Fruit fly (Drosophila melanogaster) whole organism, adult: ENCODE results near the gene Dic1.

Source experiments
- CG11617 ChIP-seq: fragments of 200-800 bp; sonication (Bioruptor generic); optimal IDR thresholded peaks from 2 replicates; lab custom pipeline; 2017; ENCODE audit warnings: mild to moderate bottlenecking, missing biosample characterization, missing genetic modification reagents, missing genetic modification characterization
- CG12768 ChIP-seq: fragments of 200-800 bp; sonication (Bioruptor generic); optimal IDR thresholded peaks from 2 replicates; lab custom pipeline; 2017; ENCODE audit warnings: missing biosample characterization, missing genetic modification characterization, mild to moderate bottlenecking, moderate library complexity, missing genetic modification reagents
- CG14711 ChIP-seq: fragments of 200-800 bp; sonication (Bioruptor generic); optimal IDR thresholded peaks from 2 replicates; lab custom pipeline; 2018; ENCODE audit warnings: missing biosample characterization, mild to moderate bottlenecking, missing genetic modification characterization, moderate library complexity
- CG1620 ChIP-seq: fragments of 200-800 bp; sonication (Bioruptor generic); optimal IDR thresholded peaks from 2 replicates; lab custom pipeline; 2016; ENCODE audit warnings: missing biosample characterization, missing genetic modification characterization
- CG33017 ChIP-seq: fragments of 200-800 bp; sonication (Bioruptor generic); optimal IDR thresholded peaks from 2 replicates; lab custom pipeline; 2018; ENCODE audit warnings: missing biosample characterization, mild to moderate bottlenecking, missing genetic modification characterization, moderate library complexity
- CG5204 ChIP-seq: fragments of 200-800 bp; sonication (Bioruptor generic); optimal IDR thresholded peaks from 2 replicates; lab custom pipeline; 2016; ENCODE audit warnings: missing biosample characterization, missing genetic modification characterization
- CG7045 ChIP-seq: fragments of 200-800 bp; sonication (Bioruptor generic); optimal IDR thresholded peaks from 2 replicates; lab custom pipeline; 2017; ENCODE audit warnings: missing biosample characterization, mild to moderate bottlenecking, missing genetic modification characterization
- CG7101 ChIP-seq: fragments of 200-800 bp; sonication (Bioruptor generic); optimal IDR thresholded peaks from 2 replicates; lab custom pipeline; 2018; ENCODE audit warnings: missing biosample characterization, mild to moderate bottlenecking, missing genetic modification characterization, moderate library complexity
- Clk ChIP-seq: fragments of 200-800 bp; sonication (Bioruptor generic); optimal IDR thresholded peaks from 2 replicates; lab custom pipeline; 2017; ENCODE audit warnings: missing biosample characterization, missing genetic modification characterization
- Crg-1 ChIP-seq: fragments of 200-800 bp; sonication (Bioruptor generic); optimal IDR thresholded peaks from 2 replicates; lab custom pipeline; 2016; ENCODE audit warnings: missing biosample characterization, missing genetic modification characterization
- Hr96 ChIP-seq: fragments of 200-800 bp; sonication (Bioruptor generic); optimal IDR thresholded peaks from 2 replicates; lab custom pipeline; 2016; ENCODE audit warnings: missing biosample characterization, missing genetic modification characterization
- Mnt ChIP-seq: fragments of 200-800 bp; sonication (Bioruptor generic); optimal IDR thresholded peaks from 2 replicates; lab custom pipeline; 2016; ENCODE audit warnings: missing biosample characterization, mild to moderate bottlenecking, missing genetic modification characterization
- bab1 ChIP-seq: fragments of 200-800 bp; sonication (Bioruptor generic); optimal IDR thresholded peaks from 3 replicates; lab custom pipeline; 2019; ENCODE audit warnings: missing biosample characterization, mild to moderate bottlenecking, missing genetic modification characterization, moderate library complexity
- cic ChIP-seq: fragments of 200-800 bp; sonication (Bioruptor generic); optimal IDR thresholded peaks from 2 replicates; lab custom pipeline; 2017; ENCODE audit warnings: missing biosample characterization, mild to moderate bottlenecking, missing genetic modification characterization, moderate library complexity
- cnc ChIP-seq, 2 experiments: fragments of >200 bp; optimal IDR thresholded peaks; 2 replicates each; lab custom pipeline; 2017
- kay ChIP-seq: fragments of 200-800 bp; sonication (Bioruptor generic); peaks from one replicate; lab custom pipeline; 2016; ENCODE audit warnings: missing biosample characterization, missing genetic modification characterization, borderline replicate concordance
- ovo ChIP-seq: fragments of 200-800 bp; sonication (Bioruptor generic); optimal IDR thresholded peaks from 2 replicates; lab custom pipeline; 2016; ENCODE audit warnings: missing biosample characterization, missing genetic modification characterization
- pad ChIP-seq: fragments of 200-800 bp; sonication (Bioruptor generic); optimal IDR thresholded peaks from 3 replicates; lab custom pipeline; 2017; ENCODE audit warnings: missing biosample characterization, missing genetic modification characterization, mild to moderate bottlenecking, moderate library complexity, missing genetic modification reagents
- tj ChIP-seq: fragments of 200-800 bp; sonication (Bioruptor generic); optimal IDR thresholded peaks from 3 replicates; lab custom pipeline; 2017; ENCODE audit warnings: missing biosample characterization, mild to moderate bottlenecking, missing genetic modification characterization, moderate library complexity
- toe ChIP-seq: fragments of 200-800 bp; sonication (Bioruptor generic); optimal IDR thresholded peaks from 2 replicates; lab custom pipeline; 2016; ENCODE audit warnings: missing biosample characterization, missing genetic modification characterization

Dic1 gene

dm6 chr3R:13338030-13338429 lies 26.7 kb upstream of the Dic1 start, which contains the start of gene PK2-R1:
Gene PK2-R1 (plus strand): TSS chr3R:13338330.
- TF ChIP-seq kay: no peak

dm6 chr3R:13353373-13353772 lies 11.4 kb upstream of the Dic1 start, which contains the start of gene mthl12:
Gene mthl12 (plus strand): TSS chr3R:13353673.
- TF ChIP-seq kay (no peak), ovo (GFP tag; lab: Kevin White, UChicago) (no peak), toe (GFP tag; lab: Kevin White, UChicago) (no peak), cnc (optimal IDR thresholded peaks at IDR 0.05; lab: Kevin White, UChicago) (no peak), Hr96 (GFP tag; lab: Kevin White, UChicago) (no peak), CG5204 (GFP tag; lab: Kevin White, UChicago) (no peak), tj (GFP tag; lab: Kevin White, UChicago) (no peak), CG11617 (GFP tag; lab: Kevin White, UChicago) (no peak), CG33017 (no peak), pad (GFP tag; lab: Kevin White, UChicago) (no peak), Crg-1 (GFP tag; lab: Kevin White, UChicago) (no peak), Mnt (no peak), CG7101 (tag; lab: Kevin White, UChicago) (no peak), CG12768 (no peak), CG1620 (GFP tag; lab: Kevin White, UChicago) (no peak)

- no peak for TF ChIP-seq CG5204 (GFP tag; lab: Kevin White, UChicago)
- no peak for TF ChIP-seq Mnt
- TF ChIP-seq Crg-1 (GFP tag; lab: Kevin White, UChicago): no peak
- TF ChIP-seq cnc (optimal IDR thresholded peaks at IDR 0.05; lab: Kevin White, UChicago): no peak
- no peak for TF ChIP-seq kay
- no peak for TF ChIP-seq toe (GFP tag; lab: Kevin White, UChicago)
- TF ChIP-seq tj (GFP tag; lab: Kevin White, UChicago): no peak
- TF ChIP-seq Hr96 (GFP tag; lab: Kevin White, UChicago): no peak
- TF ChIP-seq CG1620 (GFP tag; lab: Kevin White, UChicago): no peak
- no peak for TF ChIP-seq bab1 (GFP tag; lab: Kevin White, UChicago)
- no peak for TF ChIP-seq Clk
- no peak for TF ChIP-seq CG7101 (tag; lab: Kevin White, UChicago)
These were observed 7.8 kb upstream of the Dic1 start for dm6 chr3R:13356960-13357359.

- TF ChIP-seq Crg-1 (GFP tag; lab: Kevin White, UChicago) (no peak), tj (GFP tag; lab: Kevin White, UChicago) (no peak), toe (GFP tag; lab: Kevin White, UChicago) (no peak), CG14711 (tag; lab: Kevin White, UChicago) (no peak), cic (GFP tag; lab: Kevin White, UChicago) (no peak), Mnt (no peak), CG5204 (GFP tag; lab: Kevin White, UChicago) (no peak), CG33017 (no peak), ovo (GFP tag; lab: Kevin White, UChicago) (no peak), kay (no peak), Hr96 (GFP tag; lab: Kevin White, UChicago) (no peak), cnc (optimal IDR thresholded peaks at IDR 0.05; lab: Kevin White, UChicago) (no peak), CG7101 (tag; lab: Kevin White, UChicago) (no peak), pad (GFP tag; lab: Kevin White, UChicago) (no peak), CG7045 (GFP tag; lab: Kevin White, UChicago) (no peak), CG11617 (GFP tag; lab: Kevin White, UChicago) (no peak)
These were observed 4.6 kb upstream of the Dic1 start for dm6 chr3R:13360108-13360507.

dm6 chr3R:13363347-13363994 lies 1.3 kb upstream of the Dic1 start:
- TF ChIP-seq CG5204 (GFP tag; lab: Kevin White, UChicago) (no peak), cnc (optimal IDR thresholded peaks at IDR 0.05; lab: Kevin White, UChicago) (peak in 1 of 2 experiments; percentile 52), pad (GFP tag; lab: Kevin White, UChicago) (peak; percentile 80), CG1620 (GFP tag; lab: Kevin White, UChicago) (no peak), kay (peak; percentile 89)

- TF ChIP-seq Crg-1 (GFP tag; lab: Kevin White, UChicago) (no peak), toe (GFP tag; lab: Kevin White, UChicago) (no peak), CG7045 (GFP tag; lab: Kevin White, UChicago) (no peak), cic (GFP tag; lab: Kevin White, UChicago) (no peak), ovo (GFP tag; lab: Kevin White, UChicago) (no peak), bab1 (GFP tag; lab: Kevin White, UChicago) (no peak), tj (GFP tag; lab: Kevin White, UChicago) (no peak), kay (peak; percentile 56)
These were observed 1.1 kb downstream of the Dic1 start for dm6 chr3R:13365665-13366414.
